Fruit fly (Drosophila melanogaster) whole organism, embryonic: ENCODE results near the gene Cpr78Ca.

Experiments
- Adf1 ChIP-seq: fragments of 200-800 bp; sonication (Bioruptor generic); IDR thresholded peaks from 2 replicates; pipeline ENCODE4 v1.3.6; 2022; ENCODE audit warnings: missing biosample characterization, missing genetic modification characterization
- Atf6 ChIP-seq: fragments of 200-800 bp; sonication (Bioruptor generic); IDR thresholded peaks from 2 replicates; pipeline ENCODE4 v1.3.6; 2022; ENCODE audit warnings: missing biosample characterization, missing genetic modification characterization
- CG10654 ChIP-seq: fragments of 200-800 bp; sonication (Bioruptor generic); optimal IDR thresholded peaks from 2 replicates; lab custom pipeline; 2016; ENCODE audit warnings: missing biosample characterization, missing genetic modification characterization
- CG11247 ChIP-seq: fragments of 200-800 bp; sonication (Bioruptor generic); IDR thresholded peaks from 2 replicates; pipeline ENCODE4 v1.3.6; 2022; ENCODE audit warnings: missing biosample characterization, missing genetic modification characterization
- CG11456 ChIP-seq: fragments of 200-800 bp; sonication (Bioruptor generic); IDR thresholded peaks from 3 replicates; pipeline ENCODE4 v1.3.6; 2022; ENCODE audit warnings: missing biosample characterization, missing genetic modification characterization
- CG12219 ChIP-seq: fragments of 200-800 bp; sonication (Bioruptor generic); optimal IDR thresholded peaks from 3 replicates; lab custom pipeline; 2018; ENCODE audit warnings: missing biosample characterization, mild to moderate bottlenecking, missing genetic modification characterization
- CG12744 ChIP-seq: fragments of 200-800 bp; sonication (Bioruptor generic); optimal IDR thresholded peaks from 2 replicates; lab custom pipeline; 2016; ENCODE audit warnings: missing biosample characterization, missing genetic modification characterization
- CG12769 ChIP-seq: fragments of 200-800 bp; sonication (Bioruptor generic); optimal IDR thresholded peaks from 2 replicates; lab custom pipeline; 2019; ENCODE audit warnings: missing biosample characterization, mild to moderate bottlenecking, missing genetic modification characterization, moderate library complexity
- CG13894 ChIP-seq: fragments of 200-800 bp; sonication (Bioruptor generic); optimal IDR thresholded peaks from 3 replicates; lab custom pipeline; 2018; ENCODE audit warnings: missing biosample characterization, mild to moderate bottlenecking, missing genetic modification characterization, moderate library complexity
- CG17186 ChIP-seq: fragments of 200-800 bp; sonication (Bioruptor generic); optimal IDR thresholded peaks from 3 replicates; lab custom pipeline; 2017; ENCODE audit warnings: missing biosample characterization, missing genetic modification reagents, missing genetic modification characterization
- CG2199 ChIP-seq: fragments of 200-800 bp; sonication (Bioruptor generic); IDR thresholded peaks from 3 replicates; pipeline ENCODE4 v1.3.6; 2022; ENCODE audit warnings: missing biosample characterization, missing genetic modification characterization
- CG4360 ChIP-seq: fragments of 200-800 bp; sonication (Bioruptor generic); IDR thresholded peaks from 2 replicates; pipeline ENCODE4 v1.3.6; 2022; ENCODE audit warnings: missing biosample characterization, missing genetic modification characterization
- CG8388 ChIP-seq: fragments of 200-800 bp; sonication (Bioruptor generic); optimal IDR thresholded peaks from 2 replicates; lab custom pipeline; 2019; ENCODE audit warnings: missing biosample characterization, mild to moderate bottlenecking, missing genetic modification characterization, moderate library complexity
- CG8478 ChIP-seq: fragments of >200 bp; optimal IDR thresholded peaks from 2 replicates; lab custom pipeline; 2018
- CG9817 ChIP-seq: fragments of 200-800 bp; sonication (Bioruptor generic); optimal IDR thresholded peaks from 2 replicates; lab custom pipeline; 2018; ENCODE audit warnings: missing biosample characterization, mild to moderate bottlenecking, missing genetic modification characterization, moderate library complexity
- Doc2 ChIP-seq: fragments of 200-800 bp; sonication (Bioruptor generic); IDR thresholded peaks from 2 replicates; pipeline ENCODE4 v1.3.6; 2022; ENCODE audit warnings: missing biosample characterization, missing genetic modification characterization
- Lhr ChIP-seq: fragments of 200-800 bp; sonication (Bioruptor generic); optimal IDR thresholded peaks from 3 replicates; lab custom pipeline; 2017; ENCODE audit warnings: mild to moderate bottlenecking, missing biosample characterization, missing genetic modification reagents, missing genetic modification characterization
- PHDP ChIP-seq: fragments of 200-800 bp; sonication (Bioruptor generic); optimal IDR thresholded peaks from 3 replicates; lab custom pipeline; 2018; ENCODE audit warnings: missing biosample characterization, mild to moderate bottlenecking, missing genetic modification characterization, moderate library complexity
- Rfx ChIP-seq: fragments of 200-800 bp; sonication (Bioruptor generic); IDR thresholded peaks from 2 replicates; pipeline ENCODE4 v1.3.6; 2022; ENCODE audit warnings: missing biosample characterization, missing genetic modification characterization
- abd-A ChIP-seq: fragments of 200-800 bp; sonication (Bioruptor generic); optimal IDR thresholded peaks from 3 replicates; lab custom pipeline; 2019; ENCODE audit warnings: missing biosample characterization, mild to moderate bottlenecking, missing genetic modification characterization, moderate library complexity
- cad ChIP-seq: fragments of >200 bp; optimal IDR thresholded peaks from 2 replicates; lab custom pipeline; 2017; ENCODE audit warnings: missing biosample characterization, missing genetic modification characterization
- chif ChIP-seq, 2 experiments: fragments of 200-800 bp; sonication (Bioruptor generic); optimal IDR thresholded peaks; 3 replicates each; lab custom pipeline; 2016; ENCODE audit warnings: missing biosample characterization in 2 of 2, missing genetic modification characterization in 2 of 2
- chinmo ChIP-seq: fragments of 200-800 bp; sonication (Bioruptor generic); IDR thresholded peaks from 4 replicates; pipeline ENCODE4 v1.3.6; 2022; ENCODE audit warnings: missing biosample characterization, missing genetic modification characterization; ENCODE audit not compliant: partially characterized antibody
- chm ChIP-seq: fragments of 200-800 bp; sonication (Bioruptor generic); IDR thresholded peaks from 2 replicates; pipeline ENCODE4 v1.3.6; 2022; ENCODE audit warnings: missing biosample characterization, missing genetic modification characterization
- corto ChIP-seq: fragments of 200-800 bp; sonication (Bioruptor generic); optimal IDR thresholded peaks from 2 replicates; lab custom pipeline; 2016; ENCODE audit warnings: missing biosample characterization, mild to moderate bottlenecking, missing genetic modification characterization, moderate library complexity
- dmrt99B ChIP-seq: fragments of 200-800 bp; sonication (Bioruptor generic); optimal IDR thresholded peaks from 2 replicates; lab custom pipeline; 2018; ENCODE audit warnings: missing biosample characterization, mild to moderate bottlenecking, missing genetic modification characterization, moderate library complexity
- gsb-n ChIP-seq: fragments of 200-800 bp; sonication (Bioruptor generic); optimal IDR thresholded peaks from 3 replicates; lab custom pipeline; 2018; ENCODE audit warnings: missing biosample characterization, mild to moderate bottlenecking, missing genetic modification characterization
- lola ChIP-seq, 3 experiments: fragments of >200 bp in 2 of 3; fragments of 200-800 bp in 1 of 3; sonication (Bioruptor generic) in 1 of 3; optimal IDR thresholded peaks; 2 replicates each; lab custom pipeline; 2017 to 2019; ENCODE audit warnings: missing biosample characterization in 3 of 3, missing genetic modification characterization in 3 of 3, mild to moderate bottlenecking in 1 of 3, moderate library complexity in 1 of 3
- nmo ChIP-seq: fragments of 200-800 bp; sonication (Bioruptor generic); optimal IDR thresholded peaks from 2 replicates; lab custom pipeline; 2018; ENCODE audit warnings: missing biosample characterization, mild to moderate bottlenecking, missing genetic modification characterization, moderate library complexity
- pfk ChIP-seq: fragments of 200-800 bp; sonication (Bioruptor generic); optimal IDR thresholded peaks from 2 replicates; lab custom pipeline; 2018; ENCODE audit warnings: missing biosample characterization, mild to moderate bottlenecking, missing genetic modification characterization, moderate library complexity
- sd ChIP-seq: fragments of 200-800 bp; sonication (Bioruptor generic); optimal IDR thresholded peaks from 3 replicates; lab custom pipeline; 2018; ENCODE audit warnings: missing biosample characterization, mild to moderate bottlenecking, missing genetic modification characterization, moderate library complexity
- sens ChIP-seq: fragments of 200-800 bp; sonication (Bioruptor generic); peaks from one replicate; lab custom pipeline; 2016; ENCODE audit warnings: missing biosample characterization, missing genetic modification characterization
- stwl ChIP-seq: fragments of 200-800 bp; sonication (Bioruptor generic); optimal IDR thresholded peaks from 3 replicates; lab custom pipeline; 2018; ENCODE audit warnings: missing biosample characterization, mild to moderate bottlenecking, missing genetic modification characterization, moderate library complexity
- vvl ChIP-seq: fragments of 200-800 bp; sonication (Bioruptor generic); IDR thresholded peaks from 2 replicates; pipeline ENCODE4 v1.3.6; 2022; ENCODE audit warnings: missing biosample characterization, missing genetic modification characterization

Gene Cpr78Ca

dm6 chr3L:21300280-21300679 lies 7.7 kb upstream of the Cpr78Ca start, which contains the start of gene Cpr78Cc:
Gene Cpr78Cc (plus strand): TSS chr3L:21300580.
- TF ChIP-seq Rfx: peak; percentile 18; the same call in 1 of the 2 replicates
- peak; percentile 15 for TF ChIP-seq CG13894 (tag; lab: Kevin White, UChicago)
- peak; percentile 37; the same call in 1 of the 2 replicates for TF ChIP-seq Adf1 (GFP tag; lab: Robert Waterston, UW)
- TF ChIP-seq nmo (GFP tag; lab: Kevin White, UChicago): no peak
- TF ChIP-seq, all 482 proteins: peak for 3

- peak; percentile 45 for TF ChIP-seq CG13894 (tag; lab: Kevin White, UChicago)
- no peak for TF ChIP-seq CG4360
- TF ChIP-seq abd-A (tag; lab: Kevin White, UChicago): peak; percentile 86
- no peak for TF ChIP-seq chm
- peak; percentile 82 for TF ChIP-seq sd (tag; lab: Kevin White, UChicago)
- TF ChIP-seq chinmo: 0 out of 4 replicates have a peak, but pooled peaks have one; percentile 37
Observed at dm6 chr3L:21299203-21299602, 6.6 kb upstream of the Cpr78Ca start.

dm6 chr3L:21298375-21298774 lies 5.8 kb upstream of the Cpr78Ca start, which contains the start of gene CG43702:
Gene CG43702 (plus strand): TSS chr3L:21298675.
- no peak for TF ChIP-seq CG8478 (lab: Kevin White, UChicago)
- peak; percentile 22 for TF ChIP-seq sens (GFP tag; lab: Kevin White, UChicago)
- no peak for TF ChIP-seq gsb-n (tag; lab: Kevin White, UChicago)
- no peak for TF ChIP-seq CG12219 (GFP tag; lab: Kevin White, UChicago)

- TF ChIP-seq CG12744 (GFP tag; lab: Kevin White, UChicago) (no peak), cad (GFP tag; lab: Kevin White, UChicago) (no peak), dmrt99B (tag; lab: Kevin White, UChicago) (no peak), chif (GFP tag; optimal IDR thresholded peaks at IDR 0.05; lab: Kevin White, UChicago) (no peak), Doc2 (GFP tag; lab: Robert Waterston, UW) (no peak), Atf6 (GFP tag; lab: Robert Waterston, UW) (no peak), CG9817 (tag; lab: Kevin White, UChicago) (no peak), Lhr (GFP tag; lab: Kevin White, UChicago) (no peak), corto (GFP tag; lab: Kevin White, UChicago) (no peak), CG17186 (GFP tag; lab: Kevin White, UChicago) (no peak), stwl (no peak), CG11456 (GFP tag; lab: Robert Waterston, UW) (no peak), PHDP (tag; lab: Kevin White, UChicago) (no peak)
Observed at dm6 chr3L:21297703-21298102, 5.1 kb upstream of the Cpr78Ca start, which contains the start of gene Edg78E. Gene Edg78E (minus strand): TSS chr3L:21297803.

dm6 chr3L:21294202-21294601 lies 1.6 kb upstream of the Cpr78Ca start, which contains the start of gene Cpr78Cb:
Gene Cpr78Cb (plus strand): TSS chr3L:21294492.
- TF ChIP-seq CG12769 (tag; lab: Kevin White, UChicago) (peak; percentile 47), CG13894 (tag; lab: Kevin White, UChicago) (peak; percentile 22), CG11247 (GFP tag; lab: Robert Waterston, UW) (0 out of 2 replicates have a peak, but pooled peaks have one; percentile 44), vvl (GFP tag; lab: Robert Waterston, UW) (peak; percentile 65; the same call in 1 of the 2 replicates), CG10654 (GFP tag; lab: Kevin White, UChicago) (no peak), CG8388 (GFP tag; lab: Kevin White, UChicago) (no peak), abd-A (tag; lab: Kevin White, UChicago) (peak; percentile 80), pfk (GFP tag; lab: Kevin White, UChicago) (no peak), CG2199 (0 out of 3 replicates have a peak, but pooled peaks have one; percentile 53), chinmo (0 out of 4 replicates have a peak, but pooled peaks have one; percentile 6), lola (GFP tag; optimal IDR thresholded peaks at IDR 0.05; lab: Kevin White, UChicago) (peak in 1 of 3 experiments; percentile 49)
